Worm (Caenorhabditis elegans): ENCODE data around the gene sqv-6.

Gene sqv-6

DNA sequence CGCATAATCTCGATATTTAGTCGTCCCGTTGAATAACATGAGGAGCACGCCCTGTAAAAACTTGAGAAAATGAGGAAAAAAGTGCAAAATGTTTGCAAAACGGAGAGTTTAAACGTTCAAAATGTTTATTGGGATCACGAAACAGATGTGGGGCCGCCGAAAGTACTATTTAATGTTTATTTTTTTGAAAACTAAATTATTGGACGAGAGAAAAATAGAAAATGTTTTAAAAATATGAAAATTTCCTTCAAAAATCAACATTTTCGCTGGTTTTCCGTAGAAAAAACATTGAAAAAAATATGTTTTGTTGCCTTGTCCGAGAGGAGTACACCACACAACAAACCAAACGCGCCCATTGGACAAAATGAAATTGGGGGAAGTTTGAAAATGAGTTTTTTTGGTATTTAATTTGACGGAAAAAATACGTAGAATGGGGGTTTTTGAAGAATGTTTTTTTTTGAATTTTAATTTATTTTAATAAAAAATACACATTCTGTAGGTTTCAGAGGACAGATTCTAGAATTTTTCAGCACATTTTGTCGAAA, at the start of gene sqv-6:
Gene sqv-6 (minus strand): TSS at position 51 of the 545 bp plus-strand sequence.
- no peak for TF ChIP-seq hmg-4 (GFP tag; optimal IDR thresholded peaks at IDR 0.05)
- TF ChIP-seq aly-1 (tag; optimal IDR thresholded peaks at IDR 0.05) = no peak
- no peak for TF ChIP-seq flt-1 (GFP tag; IDR thresholded peaks at IDR 0.05)

DNA sequence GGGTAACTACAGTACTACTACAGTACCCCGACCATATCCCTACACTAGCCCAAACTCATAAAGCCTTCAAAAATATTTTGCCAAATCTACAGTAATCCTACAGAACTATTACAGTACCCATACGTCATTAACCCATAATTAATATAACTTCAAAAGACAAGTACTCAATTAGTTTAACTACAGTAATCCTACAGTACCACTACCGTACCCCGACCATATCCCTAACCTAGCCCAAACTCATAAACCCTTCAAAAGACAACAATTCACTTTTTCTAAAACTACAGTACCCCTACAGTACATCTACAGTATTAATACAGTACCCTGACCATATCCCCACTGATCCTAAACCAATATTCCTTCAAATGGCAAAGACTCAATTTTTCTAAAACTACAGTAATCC, 49.0 kb upstream of the sqv-6 start:
- no peak for TF ChIP-seq hmg-4 (GFP tag; optimal IDR thresholded peaks at IDR 0.05)
- no peak for TF ChIP-seq hmbx-1 (tag; optimal IDR thresholded peaks at IDR 0.05)
- no peak for TF ChIP-seq F13C5.2 (tag; optimal IDR thresholded peaks at IDR 0.05)
- no peak for TF ChIP-seq tra-4 (tag; optimal IDR thresholded peaks at IDR 0.05)
- TF ChIP-seq ets-7 (tag; optimal IDR thresholded peaks at IDR 0.05) = no peak
- TF ChIP-seq ceh-36 (tag; optimal IDR thresholded peaks at IDR 0.05) = no peak
- no peak for TF ChIP-seq ama-1 (optimal IDR thresholded peaks at IDR 0.05)
- no peak for TF ChIP-seq scrt-1 (GFP tag; IDR thresholded peaks at IDR 0.05)
- TF ChIP-seq tbx-37 (GFP tag; conservative IDR thresholded peaks at IDR 0.05) = no peak
- TF ChIP-seq B0310.2 (tag; optimal IDR thresholded peaks at IDR 0.05) = no peak
- TF ChIP-seq sea-1 (GFP tag; conservative IDR thresholded peaks at IDR 0.05) = no peak
- TF ChIP-seq tbx-11 (GFP tag; IDR thresholded peaks at IDR 0.05) = no peak
- no peak for TF ChIP-seq hnd-1 (tag; optimal IDR thresholded peaks at IDR 0.05)
- no peak for TF ChIP-seq aly-1 (tag; optimal IDR thresholded peaks at IDR 0.05)
- TF ChIP-seq flt-1 (GFP tag; IDR thresholded peaks at IDR 0.05) = no peak

DNA sequence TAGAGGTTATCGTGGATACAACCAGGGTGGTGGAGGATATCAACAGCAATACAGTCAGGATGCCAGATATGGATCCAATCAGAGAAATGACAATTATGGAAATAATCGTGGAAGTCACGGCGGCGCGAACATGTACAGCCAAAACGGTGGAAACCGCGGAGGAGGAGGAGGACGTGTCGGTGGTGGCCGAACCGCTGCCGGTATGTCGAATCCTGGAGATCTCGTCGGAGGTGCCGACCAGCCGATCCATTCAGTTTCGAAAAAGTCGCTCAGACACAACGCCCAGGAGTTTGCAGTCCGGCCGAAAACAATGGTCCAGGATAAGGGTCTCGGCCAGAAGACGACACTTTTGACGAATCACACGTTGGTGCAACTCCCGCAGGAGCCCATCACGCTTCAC, 44.4 kb upstream of the sqv-6 start:
- TF ChIP-seq tra-4 (tag; optimal IDR thresholded peaks at IDR 0.05) (no peak), ceh-13 (GFP tag; optimal IDR thresholded peaks at IDR 0.05) (no peak), hnd-1 (tag; optimal IDR thresholded peaks at IDR 0.05) (no peak), pes-1 (GFP tag; IDR thresholded peaks at IDR 0.05) (no peak), scrt-1 (GFP tag; IDR thresholded peaks at IDR 0.05) (no peak), flt-1 (GFP tag; IDR thresholded peaks at IDR 0.05) (no peak), tbx-11 (GFP tag; IDR thresholded peaks at IDR 0.05) (no peak), tbx-37 (GFP tag; conservative IDR thresholded peaks at IDR 0.05) (no peak), ceh-36 (tag; optimal IDR thresholded peaks at IDR 0.05) (no peak), B0310.2 (tag; optimal IDR thresholded peaks at IDR 0.05) (no peak), aly-1 (tag; optimal IDR thresholded peaks at IDR 0.05) (no peak), ets-7 (tag; optimal IDR thresholded peaks at IDR 0.05) (no peak), hmg-4 (GFP tag; optimal IDR thresholded peaks at IDR 0.05) (no peak), F13C5.2 (tag; optimal IDR thresholded peaks at IDR 0.05) (no peak), ama-1 (optimal IDR thresholded peaks at IDR 0.05) (no peak), sea-1 (GFP tag; conservative IDR thresholded peaks at IDR 0.05) (no peak)

ce11 chrV:1008503-1008902, 43.9 kb upstream of the sqv-6 start, which contains the start of gene ergo-1:
Gene ergo-1 (plus strand): TSS chrV:1008803.
- TF ChIP-seq ama-1 (optimal IDR thresholded peaks at IDR 0.05) (no peak), sea-1 (GFP tag; conservative IDR thresholded peaks at IDR 0.05) (no peak), tbx-11 (GFP tag; IDR thresholded peaks at IDR 0.05) (no peak), flt-1 (GFP tag; IDR thresholded peaks at IDR 0.05) (no peak), hmg-4 (GFP tag; optimal IDR thresholded peaks at IDR 0.05) (no peak), hnd-1 (tag; optimal IDR thresholded peaks at IDR 0.05) (no peak), F13C5.2 (tag; optimal IDR thresholded peaks at IDR 0.05) (no peak)

ce11 chrV:1005877-1006276, 41.3 kb upstream of the sqv-6 start:
- TF ChIP-seq ets-7 (tag; optimal IDR thresholded peaks at IDR 0.05) (no peak), B0310.2 (tag; optimal IDR thresholded peaks at IDR 0.05) (no peak), pes-1 (GFP tag; IDR thresholded peaks at IDR 0.05) (no peak)

- TF ChIP-seq ets-7 (tag; optimal IDR thresholded peaks at IDR 0.05) (peak; percentile 77), ama-1 (optimal IDR thresholded peaks at IDR 0.05) (no peak), scrt-1 (GFP tag; IDR thresholded peaks at IDR 0.05) (no peak), hmbx-1 (tag; optimal IDR thresholded peaks at IDR 0.05) (peak; percentile 73), B0310.2 (tag; optimal IDR thresholded peaks at IDR 0.05) (peak; percentile 60), hmg-4 (GFP tag; optimal IDR thresholded peaks at IDR 0.05) (peak; percentile 46), flt-1 (GFP tag; IDR thresholded peaks at IDR 0.05) (no peak), tbx-11 (GFP tag; IDR thresholded peaks at IDR 0.05) (0 out of 2 replicates have a peak, but pooled peaks have one; percentile 23), pes-1 (GFP tag; IDR thresholded peaks at IDR 0.05) (peak; percentile 69; the same call in 1 of the 2 replicates), F13C5.2 (tag; optimal IDR thresholded peaks at IDR 0.05) (peak; percentile 80), ceh-13 (GFP tag; optimal IDR thresholded peaks at IDR 0.05) (peak; percentile 60), tra-4 (tag; optimal IDR thresholded peaks at IDR 0.05) (peak; percentile 74)
These were observed 39.2 kb upstream of the sqv-6 start for ce11 chrV:1003826-1004225.

DNA sequence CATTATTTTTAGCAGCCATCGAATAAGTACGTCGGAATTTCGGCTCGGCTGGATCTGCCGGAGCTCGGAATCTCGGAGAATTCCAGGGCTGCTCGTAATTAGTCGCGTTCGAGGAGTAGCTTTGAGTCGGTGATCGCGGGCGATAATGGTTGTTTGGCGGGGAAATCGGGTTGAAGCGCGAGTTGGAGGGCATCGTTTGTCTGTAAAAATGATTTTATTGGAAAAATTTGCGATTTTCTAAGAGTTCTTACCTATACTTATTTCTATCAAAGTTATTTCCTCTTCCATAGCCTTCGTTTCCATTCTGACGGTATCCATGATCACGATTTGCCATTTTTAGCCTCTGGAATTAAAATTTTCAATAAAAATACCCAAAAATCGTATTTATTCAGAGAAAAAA, 38.8 kb upstream of the sqv-6 start, which contains the start of gene Y50D4C.5:
Gene Y50D4C.5 (minus strand): TSS at position 345 of the 400 bp plus-strand sequence.
- TF ChIP-seq scrt-1 (GFP tag; IDR thresholded peaks at IDR 0.05) (no peak), ama-1 (optimal IDR thresholded peaks at IDR 0.05) (no peak), ceh-36 (tag; optimal IDR thresholded peaks at IDR 0.05) (no peak), hmg-4 (GFP tag; optimal IDR thresholded peaks at IDR 0.05) (no peak), tra-4 (tag; optimal IDR thresholded peaks at IDR 0.05) (no peak), flt-1 (GFP tag; IDR thresholded peaks at IDR 0.05) (no peak), tbx-37 (GFP tag; conservative IDR thresholded peaks at IDR 0.05) (no peak), ceh-13 (GFP tag; optimal IDR thresholded peaks at IDR 0.05) (no peak), pes-1 (GFP tag; IDR thresholded peaks at IDR 0.05) (no peak), F13C5.2 (tag; optimal IDR thresholded peaks at IDR 0.05) (no peak), aly-1 (tag; optimal IDR thresholded peaks at IDR 0.05) (no peak), sea-1 (GFP tag; conservative IDR thresholded peaks at IDR 0.05) (no peak)

DNA sequence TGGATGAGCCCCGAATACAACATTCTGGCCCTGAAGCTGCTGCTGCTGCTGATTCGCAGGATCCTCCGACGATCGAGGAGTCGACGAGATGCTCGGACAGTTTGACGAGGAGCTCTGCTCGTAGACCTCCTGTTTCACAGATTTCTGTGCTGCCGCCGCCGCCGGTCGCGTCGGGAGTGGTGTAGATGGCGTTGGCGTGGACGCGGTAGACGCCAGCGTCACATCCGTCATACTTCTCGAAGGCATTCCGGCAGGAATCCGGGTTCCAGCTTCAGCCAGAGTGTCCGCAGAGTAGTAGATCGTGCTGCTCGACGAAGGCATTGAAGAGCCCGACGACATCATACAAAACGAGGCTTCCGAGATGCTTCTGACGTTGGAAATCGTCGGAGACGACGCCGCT, 36.6 kb upstream of the sqv-6 start:
- no peak for TF ChIP-seq tbx-11 (GFP tag; IDR thresholded peaks at IDR 0.05)
